Fruit fly (Drosophila melanogaster) whole organism, wandering third instar larva: ENCODE results near the gene Jon99Ciii.

Source experiments
- CG9705 ChIP-seq: fragments of 200-800 bp; sonication (Bioruptor generic); optimal IDR thresholded peaks from 2 replicates; lab custom pipeline; 2018; ENCODE audit warnings: missing biosample characterization, mild to moderate bottlenecking, missing genetic modification characterization
- CrebA ChIP-seq: fragments of 200-800 bp; sonication (Bioruptor generic); optimal IDR thresholded peaks from 2 replicates; lab custom pipeline; 2016; ENCODE audit warnings: missing biosample characterization, mild to moderate bottlenecking, missing genetic modification characterization, borderline replicate concordance
- Dfd ChIP-seq: fragments of >200 bp; optimal IDR thresholded peaks from 2 replicates; lab custom pipeline; 2017; ENCODE audit warnings: missing biosample characterization, missing genetic modification characterization
- Dif ChIP-seq: fragments of 200-275, 200-300 bp; sonication (Bioruptor generic); optimal IDR thresholded peaks from 2 replicates; lab custom pipeline; 2018; ENCODE audit warnings: missing biosample characterization, missing genetic modification characterization; ENCODE audit not compliant: partially characterized antibody
- HLH106 ChIP-seq: fragments of 200-800 bp; optimal IDR thresholded peaks from 3 replicates; lab custom pipeline; 2019; ENCODE audit warnings: missing biosample characterization, mild to moderate bottlenecking, missing genetic modification characterization, moderate library complexity
- Hr78 ChIP-seq: fragments of >200 bp; optimal IDR thresholded peaks from 2 replicates; lab custom pipeline; 2017; ENCODE audit warnings: missing biosample characterization, missing genetic modification characterization
- Hr83 ChIP-seq: fragments of 200-300 bp; sonication (Bioruptor generic); optimal IDR thresholded peaks from 2 replicates; lab custom pipeline; 2016; ENCODE audit warnings: missing biosample characterization, mild to moderate bottlenecking, missing genetic modification characterization, moderate library complexity; ENCODE audit not compliant: poor library complexity, severe bottlenecking
- Jra ChIP-seq: sonication (Bioruptor generic); optimal IDR thresholded peaks from 2 replicates; lab custom pipeline; 2016; ENCODE audit warnings: missing biosample characterization, missing genetic modification characterization
- Mio ChIP-seq: sonication (Bioruptor generic); optimal IDR thresholded peaks from 2 replicates; lab custom pipeline; 2016; ENCODE audit warnings: missing biosample characterization, missing genetic modification characterization
- Myc ChIP-seq: fragments of >200 bp; optimal IDR thresholded peaks from 2 replicates; lab custom pipeline; 2017
- N ChIP-seq: fragments of >200 bp; optimal IDR thresholded peaks from 2 replicates; lab custom pipeline; 2018; ENCODE audit warnings: missing biosample characterization, missing external identifiers, missing genetic modification characterization
- OdsH ChIP-seq: fragments of 200-800 bp; sonication (Bioruptor generic); optimal IDR thresholded peaks from 2 replicates; lab custom pipeline; 2016; ENCODE audit warnings: missing biosample characterization, mild to moderate bottlenecking, missing genetic modification characterization
- Rel ChIP-seq, 2 experiments: fragments of 200-800 bp; sonication (Bioruptor generic) in 1 of 2; optimal IDR thresholded peaks; 2 replicates in 1 of 2; 3 replicates in 1 of 2; lab custom pipeline; 2016 to 2019; ENCODE audit warnings: mild to moderate bottlenecking in 2 of 2, missing biosample characterization in 2 of 2, missing genetic modification characterization in 2 of 2, moderate library complexity in 1 of 2
- Sp1 ChIP-seq: fragments of 200-800 bp; sonication (Bioruptor generic); optimal IDR thresholded peaks from 3 replicates; lab custom pipeline; 2019; ENCODE audit warnings: missing biosample characterization, mild to moderate bottlenecking, missing genetic modification characterization, moderate library complexity
- Vsx2 ChIP-seq: fragments of 200-300, 225-300 bp; sonication (Bioruptor generic); optimal IDR thresholded peaks from 2 replicates; lab custom pipeline; 2018; ENCODE audit warnings: missing biosample characterization, missing genetic modification characterization; ENCODE audit not compliant: partially characterized antibody
- br ChIP-seq: fragments of 200-800 bp; sonication (Bioruptor generic); optimal IDR thresholded peaks from 2 replicates; lab custom pipeline; 2016; ENCODE audit warnings: missing biosample characterization, missing genetic modification characterization
- brk ChIP-seq: fragments of 200-800 bp; sonication (Bioruptor generic); optimal IDR thresholded peaks from 2 replicates; lab custom pipeline; 2016; ENCODE audit warnings: missing biosample characterization, mild to moderate bottlenecking, missing genetic modification characterization
- dl ChIP-seq, 2 experiments: fragments of 175-275, 200-275 bp in 1 of 2; fragments of 200-275 bp in 1 of 2; sonication (Bioruptor generic); optimal IDR thresholded peaks; lab custom pipeline; 2018; ENCODE audit warnings: mild to moderate bottlenecking in 2 of 2, missing biosample characterization in 2 of 2, missing genetic modification characterization in 2 of 2, moderate library complexity in 2 of 2; ENCODE audit not compliant: partially characterized antibody in 2 of 2, insufficient read depth in 1 of 2
- dmrt93B ChIP-seq: fragments of 200-800 bp; sonication (Bioruptor generic); optimal IDR thresholded peaks from 2 replicates; lab custom pipeline; 2018; ENCODE audit warnings: missing biosample characterization, mild to moderate bottlenecking, missing genetic modification characterization
- dsf ChIP-seq: sonication (Bioruptor generic); optimal IDR thresholded peaks from 2 replicates; lab custom pipeline; 2016; ENCODE audit warnings: missing biosample characterization, missing genetic modification characterization, borderline replicate concordance
- ey ChIP-seq: fragments of 200-800 bp; sonication (Bioruptor generic); optimal IDR thresholded peaks from 2 replicates; lab custom pipeline; 2016; ENCODE audit warnings: missing biosample characterization, missing genetic modification characterization
- h ChIP-seq: fragments of 200-800 bp; sonication (Bioruptor generic); optimal IDR thresholded peaks from 3 replicates; lab custom pipeline; 2016; ENCODE audit warnings: missing biosample characterization, mild to moderate bottlenecking, missing genetic modification characterization
- lola ChIP-seq: fragments of >200 bp; optimal IDR thresholded peaks from 2 replicates; lab custom pipeline; 2017; ENCODE audit warnings: missing biosample characterization, missing genetic modification characterization
- pan ChIP-seq: fragments of >200 bp; optimal IDR thresholded peaks from 2 replicates; lab custom pipeline; 2017
- psq ChIP-seq: fragments of 200-800 bp; sonication (Bioruptor generic); optimal IDR thresholded peaks from 3 replicates; lab custom pipeline; 2017; ENCODE audit warnings: missing biosample characterization, mild to moderate bottlenecking, missing genetic modification characterization, moderate library complexity
- rgr ChIP-seq: fragments of 200-800 bp; sonication (Bioruptor generic); optimal IDR thresholded peaks from 3 replicates; lab custom pipeline; 2016; ENCODE audit warnings: missing biosample characterization, mild to moderate bottlenecking, missing genetic modification characterization
- sage ChIP-seq: fragments of 200-800 bp; sonication (Bioruptor generic); optimal IDR thresholded peaks from 2 replicates; lab custom pipeline; 2016; ENCODE audit warnings: missing biosample characterization, mild to moderate bottlenecking, missing genetic modification characterization
- sv ChIP-seq: fragments of 200-800 bp; sonication (Bioruptor generic); optimal IDR thresholded peaks from 3 replicates; lab custom pipeline; 2016; ENCODE audit warnings: missing biosample characterization, missing genetic modification characterization
- tai ChIP-seq: sonication (Bioruptor generic); optimal IDR thresholded peaks from 2 replicates; lab custom pipeline; 2016; ENCODE audit warnings: missing biosample characterization, missing genetic modification characterization
- usp ChIP-seq: fragments of >200 bp; optimal IDR thresholded peaks from 2 replicates; lab custom pipeline; 2017; ENCODE audit warnings: missing biosample characterization, missing genetic modification characterization

Gene Jon99Ciii

DNA sequence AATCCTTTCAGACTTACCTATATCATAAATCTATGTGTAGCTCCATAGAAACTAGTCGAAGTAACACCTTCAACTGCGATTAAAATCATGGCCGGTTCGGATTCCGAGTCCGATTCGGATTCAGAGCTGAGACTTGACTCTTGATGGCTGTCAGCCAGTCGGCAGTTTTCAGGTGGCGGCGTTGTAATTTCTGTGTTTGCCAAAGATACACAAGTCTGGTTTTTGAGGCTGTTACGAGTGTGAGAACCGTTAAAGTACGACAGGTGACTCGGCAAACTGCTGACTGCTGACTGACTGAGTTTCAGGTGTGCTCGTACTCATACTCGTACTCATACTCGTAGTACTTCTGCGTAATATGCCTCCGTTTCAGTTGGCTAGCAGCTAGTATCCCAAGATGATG lies 30.8 kb upstream of the Jon99Ciii start (continued):
- TF ChIP-seq dl (GFP tag; optimal IDR thresholded peaks at IDR 0.05; lab: Kevin White, UChicago; ENCODE audit: insufficient read depth in 1 of 2, partially characterized antibody in 2 of 2) (no peak), Mio (GFP tag; lab: Kevin White, UChicago) (no peak), lola (GFP tag; lab: Kevin White, UChicago) (no peak), pan (lab: Kevin White, UChicago) (no peak)
- TF ChIP-seq, all 38 proteins: peak for 6

DNA sequence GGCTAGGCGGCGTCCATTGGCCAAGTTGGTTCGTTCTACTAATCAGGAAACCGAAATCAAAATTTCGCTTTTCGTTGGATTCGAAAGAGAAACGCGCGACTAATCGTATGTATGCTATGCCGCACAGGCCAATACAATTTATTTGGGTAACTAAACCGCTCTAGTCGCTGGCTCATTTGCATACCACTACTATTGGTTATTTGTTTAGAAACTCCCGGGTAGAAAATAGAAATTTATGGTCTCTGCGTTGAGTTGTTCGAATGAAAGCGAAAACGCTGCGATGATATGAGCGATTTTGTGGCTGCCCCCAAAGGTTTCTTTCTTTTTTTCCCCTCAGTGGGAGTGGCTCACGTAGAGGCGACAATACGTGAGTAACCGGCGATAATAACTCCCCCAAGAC lies 29.0 kb upstream of the Jon99Ciii start:
- TF ChIP-seq Dfd (no peak), rgr (GFP tag; lab: Kevin White, UChicago) (no peak), tai (GFP tag; lab: Kevin White, UChicago) (no peak)
- TF ChIP-seq, all 38 proteins: peak for 0

DNA sequence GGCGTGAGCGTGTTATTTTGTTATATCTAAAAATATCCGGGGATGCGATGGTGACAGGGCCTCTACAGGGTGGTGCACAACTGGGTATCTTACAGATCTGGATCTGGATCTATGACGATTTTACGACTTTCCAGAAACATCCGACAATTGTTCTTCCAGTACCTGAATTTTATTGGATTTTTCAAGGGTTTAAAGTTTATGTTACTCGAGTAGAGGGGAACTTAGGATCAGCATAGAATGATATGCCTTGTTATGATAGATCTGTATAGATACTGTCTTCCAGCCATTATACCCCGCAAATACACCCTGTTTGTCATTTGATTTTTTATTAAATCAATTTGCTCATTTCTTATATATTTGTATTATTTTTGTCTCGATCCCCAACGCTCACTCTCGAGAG lies 27.6 kb upstream of the Jon99Ciii start:
- TF ChIP-seq h (GFP tag; lab: Kevin White, UChicago) (peak; percentile 4), HLH106 (tag; lab: Kevin White, UChicago) (peak; percentile 39), Sp1 (GFP tag; lab: Kevin White, UChicago) (no peak), sv (peak; percentile 14)

- TF ChIP-seq N (GFP tag; lab: Kevin White, UChicago) = no peak
- no peak for TF ChIP-seq dsf
- no peak for TF ChIP-seq sage (GFP tag; lab: Kevin White, UChicago)
- TF ChIP-seq ey (GFP tag; lab: Kevin White, UChicago) = no peak
- no peak for TF ChIP-seq CrebA (GFP tag; lab: Kevin White, UChicago)
- TF ChIP-seq Jra (GFP tag; lab: Kevin White, UChicago) = no peak
- no peak for TF ChIP-seq br (GFP tag; lab: Kevin White, UChicago)
- no peak for TF ChIP-seq CG9705 (GFP tag; lab: Kevin White, UChicago)
- TF ChIP-seq OdsH = no peak
- no peak for TF ChIP-seq Mio (GFP tag; lab: Kevin White, UChicago)
- no peak for TF ChIP-seq Myc (lab: Kevin White, UChicago)
- TF ChIP-seq Hr83 (GFP tag; lab: Kevin White, UChicago) = no peak
- no peak for TF ChIP-seq dmrt93B (GFP tag; lab: Kevin White, UChicago)
- no peak for TF ChIP-seq psq (GFP tag; lab: Kevin White, UChicago)
- TF ChIP-seq Dif = no peak
- TF ChIP-seq Sp1 (GFP tag; lab: Kevin White, UChicago) = no peak
- TF ChIP-seq Hr78 (GFP tag; lab: Kevin White, UChicago) = no peak
Measured at dm6 chr3R:29898588-29898987, 23.4 kb upstream of the Jon99Ciii start.

DNA sequence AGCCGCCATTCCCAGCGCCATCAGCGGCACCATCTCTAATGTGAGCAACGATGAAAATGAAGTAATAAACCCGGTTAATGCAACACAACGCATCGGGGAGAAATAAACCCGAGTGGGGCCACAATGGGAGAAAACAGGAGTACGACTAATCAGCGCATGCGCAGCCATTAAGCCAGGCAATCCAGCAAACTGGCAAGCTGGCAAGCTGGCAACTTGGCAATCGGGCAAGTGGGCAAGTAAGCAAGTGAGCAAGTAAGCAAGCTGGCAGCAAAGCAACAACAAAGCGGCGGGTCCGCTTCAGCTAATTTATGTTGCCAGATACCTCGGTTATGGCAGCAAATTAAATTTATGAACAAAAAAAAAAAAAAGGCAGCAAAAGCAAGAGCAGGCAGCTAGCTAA lies 22.4 kb upstream of the Jon99Ciii start:
- TF ChIP-seq usp (GFP tag; lab: Kevin White, UChicago) = no peak
- no peak for TF ChIP-seq brk (GFP tag; lab: Kevin White, UChicago)
- no peak for TF ChIP-seq br (GFP tag; lab: Kevin White, UChicago)
- no peak for TF ChIP-seq Myc (lab: Kevin White, UChicago)
- no peak for TF ChIP-seq Hr83 (GFP tag; lab: Kevin White, UChicago)
- TF ChIP-seq Rel (GFP tag; optimal IDR thresholded peaks at IDR 0.05; lab: Kevin White, UChicago) = no peak
- TF ChIP-seq Rel (tag; optimal IDR thresholded peaks at IDR 0.05; lab: Kevin White, UChicago) = no peak
- TF ChIP-seq h (GFP tag; lab: Kevin White, UChicago) = no peak
- TF ChIP-seq CrebA (GFP tag; lab: Kevin White, UChicago) = no peak
- no peak for TF ChIP-seq psq (GFP tag; lab: Kevin White, UChicago)
- no peak for TF ChIP-seq Dif
- no peak for TF ChIP-seq dsf

DNA sequence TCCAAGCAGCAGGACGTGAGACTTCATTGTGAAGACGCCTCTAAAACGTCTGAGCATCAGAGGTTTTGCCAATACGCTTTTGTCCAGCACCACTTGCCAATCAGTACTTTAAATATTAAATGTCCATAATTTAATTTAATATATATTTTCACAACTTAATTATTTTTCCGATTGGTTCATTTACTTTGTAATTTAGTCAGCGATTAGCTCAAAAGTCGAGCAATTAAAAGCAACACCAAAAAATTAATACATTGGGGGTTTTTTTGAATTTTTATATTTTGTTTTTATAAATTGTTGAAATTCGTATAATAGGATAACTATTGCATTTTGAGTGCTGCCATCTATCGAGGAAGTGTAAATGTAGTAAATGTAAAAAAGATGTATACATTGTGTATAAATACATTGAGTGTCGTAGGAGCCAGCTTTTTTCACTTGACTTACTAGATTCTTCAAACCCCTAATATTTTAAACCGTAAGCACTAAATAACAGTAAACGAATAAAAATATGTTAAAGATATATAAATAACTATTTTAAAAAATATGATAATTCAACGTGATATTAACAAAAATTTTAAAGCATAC lies 18.1 kb upstream of the Jon99Ciii start, which contains the start of gene CG15517:
CG15517 (minus strand) TSS at position 51 of the 582 bp plus-strand sequence.
- TF ChIP-seq dl (GFP tag; optimal IDR thresholded peaks at IDR 0.05; lab: Kevin White, UChicago; ENCODE audit: insufficient read depth in 1 of 2, partially characterized antibody in 2 of 2) (peak in 1 of 2 experiments; percentile 7), Vsx2 (GFP tag; lab: Kevin White, UChicago) (peak; percentile 12), Dfd (no peak), Myc (lab: Kevin White, UChicago) (peak; percentile 44), Dif (peak; percentile 29), dsf (no peak), tai (GFP tag; lab: Kevin White, UChicago) (no peak)
